Fruit fly (Drosophila melanogaster) whole organism, embryonic: ENCODE measurements around the gene PIG-B.
A peak's percentile ranks its signal among the peaks of the same experiment; 100 is the strongest.

ENCODE experiments used
- Antp ChIP-seq: fragments of 200-800 bp; sonication (Bioruptor generic); optimal IDR thresholded peaks from 3 replicates; lab custom pipeline; 2016; ENCODE audit warnings: missing biosample characterization, missing genetic modification characterization
- Atf6 ChIP-seq: fragments of 200-800 bp; sonication (Bioruptor generic); IDR thresholded peaks from 2 replicates; pipeline ENCODE4 v1.3.6; 2022; ENCODE audit warnings: missing biosample characterization, missing genetic modification characterization
- B-H1 ChIP-seq: fragments of 200-800 bp; sonication (Bioruptor generic); IDR thresholded peaks from 3 replicates; pipeline ENCODE4 v1.3.6; 2022; ENCODE audit warnings: missing biosample characterization, missing genetic modification characterization
- CG10321 ChIP-seq: fragments of 200-800 bp; sonication (Bioruptor generic); IDR thresholded peaks from 2 replicates; pipeline ENCODE4 v1.3.6; 2022; ENCODE audit warnings: missing biosample characterization, missing genetic modification characterization
- CG10565 ChIP-seq: fragments of 200-800 bp; sonication (Bioruptor generic); optimal IDR thresholded peaks from 3 replicates; lab custom pipeline; 2016; ENCODE audit warnings: missing biosample characterization, mild to moderate bottlenecking, missing genetic modification characterization
- CG10959 ChIP-seq: fragments of 200-800 bp; sonication (Bioruptor generic); IDR thresholded peaks from 2 replicates; pipeline ENCODE4 v1.3.6; 2022; ENCODE audit warnings: missing biosample characterization, missing genetic modification characterization
- CG10979 ChIP-seq: fragments of 200-800 bp; sonication (Bioruptor generic); optimal IDR thresholded peaks from 2 replicates; lab custom pipeline; 2018; ENCODE audit warnings: missing biosample characterization, mild to moderate bottlenecking, missing genetic modification characterization, moderate library complexity
- CG11504 ChIP-seq: fragments of 200-800 bp; sonication (Bioruptor generic); optimal IDR thresholded peaks from 3 replicates; lab custom pipeline; 2019; ENCODE audit warnings: missing biosample characterization, mild to moderate bottlenecking, missing genetic modification characterization, moderate library complexity
- CG11560 ChIP-seq: fragments of 200-800 bp; sonication (Bioruptor generic); IDR thresholded peaks from 3 replicates; pipeline ENCODE4 v1.3.6; 2022; ENCODE audit warnings: missing biosample characterization, missing genetic modification characterization
- CG12155 ChIP-seq: fragments of 200-800 bp; sonication (Bioruptor generic); optimal IDR thresholded peaks from 3 replicates; lab custom pipeline; 2016; ENCODE audit warnings: missing biosample characterization, missing genetic modification characterization
- CG12219 ChIP-seq: fragments of 200-800 bp; sonication (Bioruptor generic); optimal IDR thresholded peaks from 3 replicates; lab custom pipeline; 2018; ENCODE audit warnings: missing biosample characterization, mild to moderate bottlenecking, missing genetic modification characterization
- CG1647 ChIP-seq: fragments of 200-800 bp; sonication (Bioruptor generic); optimal IDR thresholded peaks from 3 replicates; lab custom pipeline; 2016; ENCODE audit warnings: missing biosample characterization, missing genetic modification characterization
- CG17568 ChIP-seq: fragments of 200-800 bp; sonication (Bioruptor generic); optimal IDR thresholded peaks from 2 replicates; lab custom pipeline; 2018; ENCODE audit warnings: missing biosample characterization, mild to moderate bottlenecking, missing genetic modification characterization, moderate library complexity
- CG18011 ChIP-seq: fragments of 200-800 bp; sonication (Bioruptor generic); optimal IDR thresholded peaks from 2 replicates; lab custom pipeline; 2017; ENCODE audit warnings: missing biosample characterization, missing genetic modification characterization, mild to moderate bottlenecking, moderate library complexity, missing genotype
- CG18262 ChIP-seq: fragments of 200-800 bp; optimal IDR thresholded peaks from 3 replicates; lab custom pipeline; 2019; ENCODE audit warnings: missing biosample characterization, mild to moderate bottlenecking, missing genetic modification characterization, moderate library complexity
- CG2120 ChIP-seq: fragments of 200-800 bp; sonication (Bioruptor generic); optimal IDR thresholded peaks from 3 replicates; lab custom pipeline; 2016; ENCODE audit warnings: missing biosample characterization, missing genetic modification characterization
- CG2678 ChIP-seq: fragments of 200-800 bp; sonication (Bioruptor generic); optimal IDR thresholded peaks from 3 replicates; lab custom pipeline; 2019; ENCODE audit warnings: missing biosample characterization, mild to moderate bottlenecking, missing genetic modification characterization, moderate library complexity
- CG2889 ChIP-seq: fragments of 200-800 bp; sonication (Bioruptor generic); IDR thresholded peaks from 3 replicates; pipeline ENCODE4 v1.3.6; 2022; ENCODE audit warnings: missing biosample characterization, missing genetic modification characterization
- CG30431 ChIP-seq: fragments of 200-800 bp; sonication (Bioruptor generic); optimal IDR thresholded peaks from 2 replicates; lab custom pipeline; 2017; ENCODE audit warnings: missing biosample characterization, missing genetic modification characterization
- CG3163 ChIP-seq: fragments of 200-800 bp; sonication (Bioruptor generic); optimal IDR thresholded peaks from 3 replicates; lab custom pipeline; 2016; ENCODE audit warnings: missing biosample characterization, missing genetic modification characterization
- CG6272 ChIP-seq: fragments of 200-800 bp; sonication (Bioruptor generic); IDR thresholded peaks from 2 replicates; pipeline ENCODE4 v1.3.6; 2022; ENCODE audit warnings: missing biosample characterization, missing genetic modification characterization
- CG7372 ChIP-seq: fragments of 200-800 bp; sonication (Bioruptor generic); IDR thresholded peaks from 2 replicates; pipeline ENCODE4 v1.3.6; 2022; ENCODE audit warnings: missing biosample characterization, missing genetic modification characterization
- CG7556 ChIP-seq: fragments of 200-800 bp; sonication (Bioruptor generic); optimal IDR thresholded peaks from 2 replicates; lab custom pipeline; 2017; ENCODE audit warnings: missing biosample characterization, mild to moderate bottlenecking, missing genetic modification characterization
- CG9727 ChIP-seq: fragments of 200-800 bp; sonication (Bioruptor generic); optimal IDR thresholded peaks from 3 replicates; lab custom pipeline; 2017; ENCODE audit warnings: missing biosample characterization, mild to moderate bottlenecking, missing genetic modification characterization
- Chrac-16 ChIP-seq: fragments of 200-800 bp; sonication (Bioruptor generic); optimal IDR thresholded peaks from 3 replicates; lab custom pipeline; 2016; ENCODE audit warnings: missing biosample characterization, missing genetic modification characterization
- Dek ChIP-seq: fragments of 200-800 bp; sonication (Bioruptor generic); optimal IDR thresholded peaks from 3 replicates; lab custom pipeline; 2019; ENCODE audit warnings: missing biosample characterization, mild to moderate bottlenecking, missing genetic modification characterization, moderate library complexity
- Doc2 ChIP-seq: fragments of 200-800 bp; sonication (Bioruptor generic); IDR thresholded peaks from 2 replicates; pipeline ENCODE4 v1.3.6; 2022; ENCODE audit warnings: missing biosample characterization, missing genetic modification characterization
- E2f1 ChIP-seq: fragments of 200-800 bp; sonication (Bioruptor generic); IDR thresholded peaks from 2 replicates; pipeline ENCODE4 v1.3.6; 2022; ENCODE audit warnings: missing biosample characterization, missing genetic modification characterization
- GATAe ChIP-seq: fragments of 200-800 bp; sonication (Bioruptor generic); conservative IDR thresholded peaks from 2 replicates; pipeline ENCODE4 v1.3.6; 2022; ENCODE audit warnings: missing biosample characterization, missing genetic modification characterization
- HLH54F ChIP-seq: fragments of 200-800 bp; sonication (Bioruptor generic); optimal IDR thresholded peaks from 3 replicates; lab custom pipeline; 2016; ENCODE audit warnings: missing biosample characterization, missing genetic modification characterization
- MESR4 ChIP-seq: fragments of 200-800 bp; sonication (Bioruptor generic); optimal IDR thresholded peaks from 2 replicates; lab custom pipeline; 2018; ENCODE audit warnings: missing biosample characterization, mild to moderate bottlenecking, missing genetic modification characterization, moderate library complexity
- Med ChIP-seq: fragments of 200-800 bp; sonication (Bioruptor generic); peaks from one replicate; lab custom pipeline; 2016; ENCODE audit warnings: missing biosample characterization, missing genetic modification characterization, mild to moderate bottlenecking, inconsistent platforms, moderate library complexity
- Sin3A ChIP-seq: fragments of >200 bp; optimal IDR thresholded peaks from 2 replicates; lab custom pipeline; 2018
- Trl ChIP-seq, 3 experiments: fragments of >200 bp in 2 of 3; fragments of 200-800 bp in 1 of 3; sonication (Bioruptor generic) in 1 of 3; optimal IDR thresholded peaks; 2 replicates in 1 of 3; 3 replicates in 2 of 3; lab custom pipeline; 2016 to 2017; ENCODE audit warnings: missing biosample characterization in 1 of 3, missing genetic modification characterization in 1 of 3
- Xbp1 ChIP-seq: fragments of 200-800 bp; sonication (Bioruptor generic); optimal IDR thresholded peaks from 3 replicates; lab custom pipeline; 2016; ENCODE audit warnings: missing biosample characterization, mild to moderate bottlenecking, missing genetic modification characterization
- ac ChIP-seq: fragments of 200-800 bp; sonication (Bioruptor generic); optimal IDR thresholded peaks from 3 replicates; lab custom pipeline; 2017; ENCODE audit warnings: missing biosample characterization, mild to moderate bottlenecking, missing genetic modification characterization
- cas ChIP-seq: fragments of 200-800 bp; sonication (Bioruptor generic); IDR thresholded peaks from 2 replicates; pipeline ENCODE4 v1.3.6; 2022; ENCODE audit warnings: missing biosample characterization, missing genetic modification characterization
- ci ChIP-seq: fragments of 200-800 bp; sonication (Bioruptor generic); IDR thresholded peaks from 3 replicates; pipeline ENCODE4 v1.3.6; 2022; ENCODE audit warnings: missing biosample characterization, missing genetic modification characterization
- crp ChIP-seq, 2 experiments: fragments of 200-800 bp; sonication (Bioruptor generic); optimal IDR thresholded peaks; 2 replicates in 1 of 2; 3 replicates in 1 of 2; lab custom pipeline; 2017; ENCODE audit warnings: missing biosample characterization in 2 of 2, missing genetic modification characterization in 2 of 2, mild to moderate bottlenecking in 1 of 2, moderate library complexity in 1 of 2
- grau ChIP-seq: fragments of 200-800 bp; optimal IDR thresholded peaks from 3 replicates; lab custom pipeline; 2019; ENCODE audit warnings: missing biosample characterization, mild to moderate bottlenecking, missing genetic modification characterization, moderate library complexity
- lab ChIP-seq: fragments of 200-800 bp; sonication (Bioruptor generic); optimal IDR thresholded peaks from 3 replicates; lab custom pipeline; 2017; ENCODE audit warnings: missing biosample characterization, missing genetic modification characterization, mild to moderate bottlenecking, moderate library complexity, missing genetic modification reagents
- lola ChIP-seq, 3 experiments: fragments of >200 bp in 2 of 3; fragments of 200-800 bp in 1 of 3; sonication (Bioruptor generic) in 1 of 3; optimal IDR thresholded peaks; 2 replicates each; lab custom pipeline; 2017 to 2019; ENCODE audit warnings: missing biosample characterization in 3 of 3, missing genetic modification characterization in 3 of 3, mild to moderate bottlenecking in 1 of 3, moderate library complexity in 1 of 3
- maf-S ChIP-seq: fragments of 200-800 bp; sonication (Bioruptor generic); optimal IDR thresholded peaks from 2 replicates; lab custom pipeline; 2016; ENCODE audit warnings: missing biosample characterization, missing genetic modification characterization
- nerfin-1 ChIP-seq: fragments of 200-800 bp; sonication (Bioruptor generic); optimal IDR thresholded peaks from 3 replicates; lab custom pipeline; 2019; ENCODE audit warnings: missing biosample characterization, mild to moderate bottlenecking, missing genetic modification characterization, moderate library complexity
- org-1 ChIP-seq: fragments of 200-800 bp; sonication (Bioruptor generic); optimal IDR thresholded peaks from 2 replicates; lab custom pipeline; 2017; ENCODE audit warnings: missing biosample characterization, missing genetic modification characterization
- row ChIP-seq: fragments of 200-800 bp; sonication (Bioruptor generic); IDR thresholded peaks from 3 replicates; pipeline ENCODE4 v1.3.6; 2022; ENCODE audit warnings: missing biosample characterization, missing genetic modification characterization
- sens ChIP-seq: fragments of 200-800 bp; sonication (Bioruptor generic); peaks from one replicate; lab custom pipeline; 2016; ENCODE audit warnings: missing biosample characterization, missing genetic modification characterization
- so ChIP-seq: fragments of 200-800 bp; sonication (Bioruptor generic); IDR thresholded peaks from 3 replicates; pipeline ENCODE4 v1.3.6; 2022; ENCODE audit warnings: missing biosample characterization, missing genetic modification characterization
- stwl ChIP-seq: fragments of 200-800 bp; sonication (Bioruptor generic); optimal IDR thresholded peaks from 3 replicates; lab custom pipeline; 2018; ENCODE audit warnings: missing biosample characterization, mild to moderate bottlenecking, missing genetic modification characterization, moderate library complexity
- zen2 ChIP-seq: fragments of 200-800 bp; sonication (Bioruptor generic); IDR thresholded peaks from 3 replicates; pipeline ENCODE4 v1.3.6; 2022; ENCODE audit warnings: missing biosample characterization, missing genetic modification characterization; ENCODE audit not compliant: partially characterized antibody
- zf30C ChIP-seq: fragments of 200-800 bp; sonication (Bioruptor generic); optimal IDR thresholded peaks from 3 replicates; lab custom pipeline; 2018; ENCODE audit warnings: missing biosample characterization, mild to moderate bottlenecking, missing genetic modification characterization
- zfh1 ChIP-seq: fragments of 200-800 bp; sonication (Bioruptor generic); IDR thresholded peaks from 3 replicates; pipeline ENCODE4 v1.3.6; 2022; ENCODE audit warnings: missing biosample characterization, missing genetic modification characterization

PIG-B gene

dm6 chr3L:3801343-3801742, 9.7 kb upstream of the PIG-B start (continued):
- TF ChIP-seq CG10321 (no peak), cas (GFP tag; lab: Robert Waterston, UW) (no peak), Chrac-16 (no peak), crp (GFP tag; optimal IDR thresholded peaks at IDR 0.05; lab: Kevin White, UChicago) (no peak), CG2120 (peak; percentile 15), so (GFP tag; lab: Robert Waterston, UW) (no peak), zen2 (no peak), GATAe (no peak), CG12219 (GFP tag; lab: Kevin White, UChicago) (no peak), zfh1 (GFP tag; lab: Robert Waterston, UW) (no peak), ci (GFP tag; lab: Robert Waterston, UW) (no peak), CG7556 (GFP tag; lab: Kevin White, UChicago) (peak; percentile 5), CG12155 (no peak), Atf6 (GFP tag; lab: Robert Waterston, UW) (0 out of 2 replicates have a peak, but pooled peaks have one; percentile 12), Trl (optimal IDR thresholded peaks at IDR 0.05; lab: Kevin White, UChicago) (peak; percentile 18 to 28), Trl (GFP tag; optimal IDR thresholded peaks at IDR 0.05; lab: Kevin White, UChicago) (no peak), B-H1 (GFP tag; lab: Robert Waterston, UW) (no peak), CG9727 (GFP tag; lab: Kevin White, UChicago) (no peak), sens (GFP tag; lab: Kevin White, UChicago) (no peak), CG11504 (tag; lab: Kevin White, UChicago) (no peak), HLH54F (GFP tag; lab: Kevin White, UChicago) (no peak), Sin3A (lab: Kevin White, UChicago) (no peak), stwl (no peak), CG18011 (GFP tag; lab: Kevin White, UChicago) (no peak), CG17568 (GFP tag; lab: Kevin White, UChicago) (no peak), Doc2 (GFP tag; lab: Robert Waterston, UW) (no peak), CG30431 (GFP tag; lab: Kevin White, UChicago) (no peak), CG10959 (no peak), CG2678 (tag; lab: Kevin White, UChicago) (peak; percentile 53), MESR4 (no peak), CG18262 (tag; lab: Kevin White, UChicago) (no peak), Med (peak; percentile 37), CG2889 (no peak), CG10979 (tag; lab: Kevin White, UChicago) (no peak), grau (tag; lab: Kevin White, UChicago) (peak; percentile 22), ac (GFP tag; lab: Kevin White, UChicago) (no peak), CG3163 (GFP tag; lab: Kevin White, UChicago) (no peak), lab (GFP tag; lab: Kevin White, UChicago) (peak; percentile 79), Dek (tag; lab: Kevin White, UChicago) (no peak), Xbp1 (GFP tag; lab: Kevin White, UChicago) (peak; percentile 3), CG1647 (no peak), org-1 (GFP tag; lab: Kevin White, UChicago) (no peak), E2f1 (GFP tag; lab: Robert Waterston, UW) (no peak), CG11560 (tag; lab: Robert Waterston, UW) (no peak), lola (GFP tag; optimal IDR thresholded peaks at IDR 0.05; lab: Kevin White, UChicago) (no peak), CG10565 (no peak), CG6272 (GFP tag; lab: Robert Waterston, UW) (no peak), CG7372 (GFP tag; lab: Robert Waterston, UW) (0 out of 2 replicates have a peak, but pooled peaks have one; percentile 6), Antp (GFP tag; lab: Kevin White, UChicago) (no peak), row (GFP tag; lab: Robert Waterston, UW) (peak; percentile 55), zf30C (GFP tag; lab: Kevin White, UChicago) (peak; percentile 8), maf-S (GFP tag; lab: Kevin White, UChicago) (no peak), nerfin-1 (tag; lab: Kevin White, UChicago) (no peak)
